Worm (Caenorhabditis elegans) whole organism, L1 larva: ENCODE results near the gene Y53C12A.11.

ENCODE experiments used
- ceh-82 ChIP-seq, 3 experiments: fragments of 150-350 bp in 1 of 3; sonication (generic microtip) in 2 of 3; optimal IDR thresholded peaks; 2 replicates each; lab custom pipeline; 2014 to 2017; ENCODE audit warnings: missing biosample characterization in 3 of 3, missing genetic modification characterization in 3 of 3
- dpl-1 ChIP-seq, 3 experiments: fragments of 150-350 bp in 2 of 3; sonication (generic microtip) in 1 of 3; optimal IDR thresholded peaks; 2 replicates each; lab custom pipeline; 2014 to 2017; ENCODE audit warnings: missing biosample characterization in 3 of 3, missing genetic modification characterization in 3 of 3, missing genetic modification reagents in 3 of 3
- dsc-1 ChIP-seq: sonication (generic microtip); optimal IDR thresholded peaks from 2 replicates; lab custom pipeline; 2016; ENCODE audit warnings: mild to moderate bottlenecking, missing genetic modification characterization, missing compliant biosample characterization
- fos-1 ChIP-seq: fragments of 150-350 bp; optimal IDR thresholded peaks from 2 replicates; lab custom pipeline; 2014; ENCODE audit warnings: missing biosample characterization, missing genetic modification characterization
- lin-15B ChIP-seq: fragments of 150-350 bp; sonication (generic microtip); optimal IDR thresholded peaks from 3 replicates; lab custom pipeline; 2014; ENCODE audit warnings: missing biosample characterization, missing genetic modification characterization
- lin-39 ChIP-seq: fragments of 150-350 bp; optimal IDR thresholded peaks from 2 replicates; lab custom pipeline; 2014; ENCODE audit warnings: missing biosample characterization, missing genetic modification reagents, missing genetic modification characterization
- lir-3 ChIP-seq: sonication (generic microtip); optimal IDR thresholded peaks from 2 replicates; lab custom pipeline; 2016; ENCODE audit warnings: mild to moderate bottlenecking, missing genetic modification characterization, moderate library complexity, missing compliant biosample characterization; ENCODE audit not compliant: poor library complexity
- lsy-2 ChIP-seq, 2 experiments: fragments of 150-350 bp; optimal IDR thresholded peaks; 2 replicates each; lab custom pipeline; 2014; ENCODE audit warnings: missing biosample characterization in 2 of 2, missing genetic modification characterization in 2 of 2
- mdl-1 ChIP-seq, 2 experiments: fragments of 150-350 bp; optimal IDR thresholded peaks; 2 replicates each; lab custom pipeline; 2014 to 2017; ENCODE audit warnings: missing biosample characterization in 2 of 2, missing genetic modification characterization in 2 of 2, inconsistent platforms in 1 of 2
- nhr-76 ChIP-seq: sonication (generic microtip); optimal IDR thresholded peaks from 2 replicates; lab custom pipeline; 2017; ENCODE audit warnings: missing biosample characterization, missing genetic modification characterization
- nhr-90 ChIP-seq: sonication (generic microtip); optimal IDR thresholded peaks from 2 replicates; lab custom pipeline; 2016; ENCODE audit warnings: mild to moderate bottlenecking, missing genetic modification characterization, missing compliant biosample characterization; ENCODE audit not compliant: poor library complexity
- pax-3 ChIP-seq: fragments of 200-800 bp; sonication (Bioruptor generic); optimal IDR thresholded peaks from 2 replicates; lab custom pipeline; 2018; ENCODE audit warnings: mild to moderate bottlenecking, missing genetic modification characterization, moderate library complexity, missing compliant biosample characterization
- unc-130 ChIP-seq: fragments of 150-350 bp; optimal IDR thresholded peaks from 2 replicates; lab custom pipeline; 2017; ENCODE audit warnings: missing biosample characterization, missing genetic modification characterization, inconsistent platforms
- vab-15 ChIP-seq: sonication (generic microtip); optimal IDR thresholded peaks from 2 replicates; lab custom pipeline; 2017; ENCODE audit warnings: missing genotype, mild to moderate bottlenecking, missing genetic modification characterization, missing compliant biosample characterization

DNA sequence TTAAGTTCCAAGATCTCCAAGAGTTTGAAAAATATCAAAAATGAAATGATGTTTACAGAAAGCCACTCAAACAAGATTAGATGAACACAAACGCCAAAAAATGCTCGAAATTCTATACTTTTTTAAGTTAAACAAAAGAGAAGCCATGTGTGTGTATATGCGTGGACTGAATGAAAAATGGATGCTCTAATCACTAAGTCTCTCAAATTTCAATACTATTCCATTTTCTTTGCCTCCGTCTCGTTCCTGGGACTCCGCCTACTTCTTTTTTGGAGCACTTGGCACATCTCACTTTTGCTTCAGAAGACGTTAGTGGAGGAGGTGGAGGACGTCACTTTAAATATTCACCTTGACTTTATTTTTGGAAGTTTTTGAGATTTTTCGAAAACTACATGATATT, 38.7 kb downstream of the Y53C12A.11 start:
- TF ChIP-seq nhr-76 (tag; lab: Kevin White, UChicago) = no peak
- no peak for TF ChIP-seq lsy-2 (tag; optimal IDR thresholded peaks at IDR 0.05; lab: Kevin White, UChicago)
- no peak for TF ChIP-seq ceh-82 (tag; optimal IDR thresholded peaks at IDR 0.05; lab: Kevin White, UChicago)
- TF ChIP-seq nhr-90 = no peak
- no peak for TF ChIP-seq mdl-1 (tag; optimal IDR thresholded peaks at IDR 0.05; lab: Kevin White, UChicago)
- TF ChIP-seq unc-130 (tag; lab: Kevin White, UChicago) = no peak
- TF ChIP-seq vab-15 (tag; lab: Kevin White, UChicago) = no peak
- TF ChIP-seq lir-3 = no peak
- TF ChIP-seq dsc-1 (tag; lab: Kevin White, UChicago) = no peak
- no peak for TF ChIP-seq dpl-1 (GFP tag; optimal IDR thresholded peaks at IDR 0.05; lab: Kevin White, UChicago)
- no peak for TF ChIP-seq lin-15B
- TF ChIP-seq pax-3 (tag; lab: Kevin White, UChicago) = no peak
- TF ChIP-seq fos-1 = no peak
- no peak for TF ChIP-seq lin-39 (tag; lab: Kevin White, UChicago)
